Fruit fly (Drosophila melanogaster): Measurements from ENCODE around the gene CG15385.

Gene CG15385

dm6 chr2L:2201107-2201561 is 11.2 kb downstream of the CG15385 start (continued):
- peak; percentile 88 for TF ChIP-seq cato (GFP tag; optimal IDR thresholded peaks at IDR 0.05; ENCODE audit: borderline replicate concordance)
- peak; percentile 87 for TF ChIP-seq CG12391 (tag; optimal IDR thresholded peaks at IDR 0.05)
- TF ChIP-seq Nf-YC (tag; optimal IDR thresholded peaks at IDR 0.05) = peak; percentile 21
- peak; percentile 86 for TF ChIP-seq nau (GFP tag; optimal IDR thresholded peaks at IDR 0.05)
- TF ChIP-seq CG3407 (GFP tag; optimal IDR thresholded peaks at IDR 0.05) = peak; percentile 89
- no peak for TF ChIP-seq ato (GFP tag; IDR thresholded peaks at IDR 0.05; ENCODE audit: partially characterized antibody)
- peak; percentile 88 for TF ChIP-seq CG10431 (GFP tag; optimal IDR thresholded peaks at IDR 0.05)
- TF ChIP-seq Scr (GFP tag; IDR thresholded peaks at IDR 0.05; ENCODE audit: partially characterized antibody) = no peak
- TF ChIP-seq CG31441 (GFP tag; IDR thresholded peaks at IDR 0.05) = no peak; the same call in none of the 2 replicates
- peak; percentile 63 for TF ChIP-seq bab2 (GFP tag; optimal IDR thresholded peaks at IDR 0.05)
- peak; percentile 70 for TF ChIP-seq CG8089 (GFP tag; optimal IDR thresholded peaks at IDR 0.05)
- peak; percentile 88 to 95 for TF ChIP-seq bsh (GFP tag; optimal IDR thresholded peaks at IDR 0.05)
- peak; percentile 75 for TF ChIP-seq CG30431 (GFP tag; optimal IDR thresholded peaks at IDR 0.05)
- TF ChIP-seq CG8765 (GFP tag; IDR thresholded peaks at IDR 0.05) = peak; percentile 25; the same call in 1 of the 2 replicates
- peak; percentile 67 for TF ChIP-seq CG12236 (GFP tag; optimal IDR thresholded peaks at IDR 0.05)
- TF ChIP-seq Xrp1 (GFP tag; IDR thresholded peaks at IDR 0.05) = peak; percentile 87
- no peak for TF ChIP-seq CG6175 (GFP tag; IDR thresholded peaks at IDR 0.05)
- peak; percentile 95 for TF ChIP-seq CG14710 (tag; optimal IDR thresholded peaks at IDR 0.05)
- TF ChIP-seq slbo (GFP tag; IDR thresholded peaks at IDR 0.05) = 0 out of 2 replicates have a peak, but pooled peaks have one; percentile 25
- TF ChIP-seq Xbp1 (GFP tag; optimal IDR thresholded peaks at IDR 0.05) = peak; percentile 79
- TF ChIP-seq Blimp-1 (GFP tag; optimal IDR thresholded peaks at IDR 0.05) = peak; percentile 91
- peak; percentile 88 for TF ChIP-seq CG2678 (tag; optimal IDR thresholded peaks at IDR 0.05)
- no peak for TF ChIP-seq pita (GFP tag; optimal IDR thresholded peaks at IDR 0.05)
- peak; percentile 66 for TF ChIP-seq Awh (GFP tag; IDR thresholded peaks at IDR 0.05)
- peak; percentile 76 for TF ChIP-seq CG8290 (GFP tag; optimal IDR thresholded peaks at IDR 0.05)
- TF ChIP-seq CG8290 (tag; optimal IDR thresholded peaks at IDR 0.05) = peak; percentile 20 to 80
- TF ChIP-seq CG16815 (GFP tag; optimal IDR thresholded peaks at IDR 0.05) = peak; percentile 80
- no peak for TF ChIP-seq pfk (GFP tag; optimal IDR thresholded peaks at IDR 0.05)
- TF ChIP-seq tx (GFP tag; optimal IDR thresholded peaks at IDR 0.05) = peak; percentile 17
- TF ChIP-seq mld (GFP tag; IDR thresholded peaks at IDR 0.05; ENCODE audit: partially characterized antibody) = no peak
- no peak for TF ChIP-seq al (GFP tag; IDR thresholded peaks at IDR 0.05)
- TF ChIP-seq Neu2 (GFP tag; optimal IDR thresholded peaks at IDR 0.05; ENCODE audit: borderline replicate concordance) = no peak
- peak; percentile 64 for TF ChIP-seq CG12071 (GFP tag; optimal IDR thresholded peaks at IDR 0.05)
- no peak for TF ChIP-seq BEAF-32 (GFP tag; optimal IDR thresholded peaks at IDR 0.05)
- peak in 1 of 2 experiments; percentile 92 for TF ChIP-seq eve (GFP tag; optimal IDR thresholded peaks at IDR 0.05)
- peak; percentile 83 for TF ChIP-seq otp (GFP tag; IDR thresholded peaks at IDR 0.05)
- no peak for TF ChIP-seq sna (GFP tag; IDR thresholded peaks at IDR 0.05; ENCODE audit: partially characterized antibody)
- TF ChIP-seq MBD-R2 (GFP tag; IDR thresholded peaks at IDR 0.05) = no peak; the same call in 1 of the 2 replicates
- TF ChIP-seq D19B (GFP tag; optimal IDR thresholded peaks at IDR 0.05) = no peak
- TF ChIP-seq nerfin-2 (GFP tag; IDR thresholded peaks at IDR 0.05; ENCODE audit: partially characterized antibody) = no peak
- no peak for TF ChIP-seq hkb (optimal IDR thresholded peaks at IDR 0.05)
- TF ChIP-seq hkb (GFP tag; IDR thresholded peaks at IDR 0.05) = peak; percentile 71
- TF ChIP-seq CG17385 (GFP tag; optimal IDR thresholded peaks at IDR 0.05) = peak; percentile 77
- TF ChIP-seq Sry-δ (GFP tag; optimal IDR thresholded peaks at IDR 0.05) = no peak
- TF ChIP-seq CG10147 (GFP tag; optimal IDR thresholded peaks at IDR 0.05) = peak; percentile 35
- TF ChIP-seq psq (GFP tag; optimal IDR thresholded peaks at IDR 0.05) = no peak
- TF ChIP-seq CG7357 (GFP tag; IDR thresholded peaks at IDR 0.05) = no peak; the same call in 2 of the 3 replicates
- TF ChIP-seq yki (optimal IDR thresholded peaks at IDR 0.05) = no peak
- TF ChIP-seq CG2199 (GFP tag; IDR thresholded peaks at IDR 0.05) = no peak
- peak; percentile 73 for TF ChIP-seq shn (GFP tag; optimal IDR thresholded peaks at IDR 0.05)
- peak; percentile 82 for TF ChIP-seq row (GFP tag; IDR thresholded peaks at IDR 0.05)
